Fruit fly (Drosophila melanogaster) whole organism, prepupa: Measurements from ENCODE around the gene Vm26Ac.

Experiments
- Blimp-1 ChIP-seq: fragments of 200-800 bp; sonication (Bioruptor generic); optimal IDR thresholded peaks from 3 replicates; lab custom pipeline; 2017; ENCODE audit warnings: missing biosample characterization, missing genetic modification characterization, mild to moderate bottlenecking, moderate library complexity, missing genetic modification reagents
- CG10631 ChIP-seq: fragments of 200-800 bp; sonication (Bioruptor generic); optimal IDR thresholded peaks from 2 replicates; lab custom pipeline; 2016; ENCODE audit warnings: missing biosample characterization, missing genetic modification characterization
- CG10669 ChIP-seq: fragments of 200-800 bp; sonication (Bioruptor generic); optimal IDR thresholded peaks from 3 replicates; lab custom pipeline; 2018; ENCODE audit warnings: missing biosample characterization, mild to moderate bottlenecking, missing genetic modification characterization, moderate library complexity
- CG11294 ChIP-seq: fragments of 200-800 bp; sonication (Bioruptor generic); IDR thresholded peaks from 2 replicates; pipeline ENCODE4 v1.3.6; 2022; ENCODE audit warnings: missing biosample characterization, missing genetic modification characterization
- CG11762 ChIP-seq: fragments of 200-800 bp; sonication (Bioruptor generic); optimal IDR thresholded peaks from 3 replicates; lab custom pipeline; 2016; ENCODE audit warnings: missing biosample characterization, missing genetic modification characterization; ENCODE audit not compliant: insufficient read depth
- CG15336 ChIP-seq: fragments of 200-800 bp; sonication (Bioruptor generic); IDR thresholded peaks from 2 replicates; pipeline ENCODE4 v1.3.6; 2022; ENCODE audit warnings: missing biosample characterization, missing genetic modification characterization
- CG1621 ChIP-seq: fragments of 200-800 bp; sonication (Bioruptor generic); optimal IDR thresholded peaks from 3 replicates; lab custom pipeline; 2018; ENCODE audit warnings: missing biosample characterization, mild to moderate bottlenecking, missing genetic modification characterization
- CG16779 ChIP-seq: fragments of 200-800 bp; sonication (Bioruptor generic); optimal IDR thresholded peaks from 3 replicates; lab custom pipeline; 2017; ENCODE audit warnings: missing biosample characterization, mild to moderate bottlenecking, missing genetic modification characterization
- CG3032 ChIP-seq: fragments of 200-800 bp; optimal IDR thresholded peaks from 2 replicates; lab custom pipeline; 2019; ENCODE audit warnings: missing biosample characterization, mild to moderate bottlenecking, missing genetic modification characterization, moderate library complexity
- CG4318 ChIP-seq: fragments of 200-800 bp; sonication (Bioruptor generic); optimal IDR thresholded peaks from 3 replicates; lab custom pipeline; 2017; ENCODE audit warnings: missing biosample characterization, mild to moderate bottlenecking, missing genetic modification characterization
- CG6163 ChIP-seq: fragments of 200-800 bp; sonication (Bioruptor generic); IDR thresholded peaks from 3 replicates; pipeline ENCODE4 v1.3.6; 2022; ENCODE audit warnings: missing biosample characterization, missing genetic modification characterization
- CG6854 ChIP-seq: fragments of 200-800 bp; sonication (Bioruptor generic); optimal IDR thresholded peaks from 2 replicates; lab custom pipeline; 2017; ENCODE audit warnings: missing biosample characterization, mild to moderate bottlenecking, missing genetic modification characterization
- CG7368 ChIP-seq: fragments of 200-800 bp; sonication (Bioruptor generic); optimal IDR thresholded peaks from 3 replicates; lab custom pipeline; 2016; ENCODE audit warnings: missing biosample characterization, missing genetic modification characterization
- CG8319 ChIP-seq: fragments of 200-800 bp; sonication (Bioruptor generic); optimal IDR thresholded peaks from 3 replicates; lab custom pipeline; 2016; ENCODE audit warnings: missing biosample characterization, missing genetic modification characterization
- CG9139 ChIP-seq: fragments of 200-800 bp; sonication (Bioruptor generic); optimal IDR thresholded peaks from 3 replicates; lab custom pipeline; 2017; ENCODE audit warnings: missing biosample characterization, mild to moderate bottlenecking, missing genetic modification characterization
- Eip75B ChIP-seq: fragments of 200-800 bp; sonication (Bioruptor generic); optimal IDR thresholded peaks from 3 replicates; lab custom pipeline; 2016; ENCODE audit warnings: missing biosample characterization, missing genetic modification characterization
- Eip78C ChIP-seq: fragments of 200-800 bp; sonication (Bioruptor generic); peaks from one replicate; lab custom pipeline; 2016; ENCODE audit warnings: missing biosample characterization, missing genetic modification characterization
- Eip93F ChIP-seq: fragments of 200-800 bp; sonication (Bioruptor generic); optimal IDR thresholded peaks from 2 replicates; lab custom pipeline; 2016; ENCODE audit warnings: missing biosample characterization, mild to moderate bottlenecking, missing genetic modification characterization
- Gug ChIP-seq: fragments of 200-800 bp; sonication (Bioruptor generic); IDR thresholded peaks from 2 replicates; pipeline ENCODE4 v1.3.6; 2022; ENCODE audit warnings: missing biosample characterization, missing genetic modification characterization
- Hr38 ChIP-seq: sonication (Bioruptor generic); optimal IDR thresholded peaks from 2 replicates; lab custom pipeline; 2016; ENCODE audit warnings: missing biosample characterization, missing genetic modification characterization
- Hr39 ChIP-seq: fragments of 200-800 bp; sonication (Bioruptor generic); optimal IDR thresholded peaks from 2 replicates; lab custom pipeline; 2016; ENCODE audit warnings: missing biosample characterization, missing genetic modification characterization
- Lpt ChIP-seq: fragments of 200-800 bp; sonication (Bioruptor generic); optimal IDR thresholded peaks from 3 replicates; lab custom pipeline; 2016; ENCODE audit warnings: missing biosample characterization, missing genetic modification characterization
- OdsH ChIP-seq: fragments of 200-800 bp; sonication (Bioruptor generic); optimal IDR thresholded peaks from 3 replicates; lab custom pipeline; 2016; ENCODE audit warnings: missing biosample characterization, missing genetic modification characterization
- Smox ChIP-seq: fragments of 200-800 bp; sonication (Bioruptor generic); optimal IDR thresholded peaks from 3 replicates; lab custom pipeline; 2016; ENCODE audit warnings: missing biosample characterization, missing genetic modification characterization
- Sox102F ChIP-seq: fragments of 200-800 bp; sonication (Bioruptor generic); optimal IDR thresholded peaks from 2 replicates; lab custom pipeline; 2016; ENCODE audit warnings: missing biosample characterization, mild to moderate bottlenecking, missing genetic modification characterization
- Sox14 ChIP-seq: fragments of 200-800 bp; sonication (Bioruptor generic); optimal IDR thresholded peaks from 3 replicates; lab custom pipeline; 2016; ENCODE audit warnings: missing biosample characterization, missing genetic modification characterization
- Sox15 ChIP-seq: fragments of 200-800 bp; sonication (Bioruptor generic); optimal IDR thresholded peaks from 3 replicates; lab custom pipeline; 2016; ENCODE audit warnings: missing biosample characterization, missing genetic modification characterization
- achi ChIP-seq: fragments of 200-800 bp; sonication (Bioruptor generic); optimal IDR thresholded peaks from 3 replicates; lab custom pipeline; 2016; ENCODE audit warnings: missing biosample characterization, missing genetic modification characterization
- dsx ChIP-seq: fragments of 200-800 bp; optimal IDR thresholded peaks from 3 replicates; lab custom pipeline; 2019; ENCODE audit warnings: missing biosample characterization, mild to moderate bottlenecking, missing genetic modification characterization, moderate library complexity; ENCODE audit not compliant: poor library complexity, severe bottlenecking
- fd85E ChIP-seq: fragments of 200-800 bp; sonication (Bioruptor generic); optimal IDR thresholded peaks from 3 replicates; lab custom pipeline; 2016; ENCODE audit warnings: missing biosample characterization, missing genetic modification characterization
- fkh ChIP-seq: fragments of 200-800 bp; sonication (Bioruptor generic); optimal IDR thresholded peaks from 3 replicates; lab custom pipeline; 2017; ENCODE audit warnings: missing biosample characterization, mild to moderate bottlenecking, missing genetic modification characterization, moderate library complexity
- net ChIP-seq: fragments of 200-800 bp; sonication (Bioruptor generic); optimal IDR thresholded peaks from 3 replicates; lab custom pipeline; 2016; ENCODE audit warnings: missing biosample characterization, missing genetic modification characterization
- pdm3 ChIP-seq: fragments of 200-800 bp; sonication (Bioruptor generic); optimal IDR thresholded peaks from 3 replicates; lab custom pipeline; 2016; ENCODE audit warnings: missing biosample characterization, missing genetic modification characterization
- salr ChIP-seq, 2 experiments: fragments of 200-800 bp; sonication (Bioruptor generic); optimal IDR thresholded peaks; 3 replicates each; lab custom pipeline; 2016 to 2018; ENCODE audit warnings: missing biosample characterization in 2 of 2, missing genetic modification characterization in 2 of 2, mild to moderate bottlenecking in 1 of 2
- spab ChIP-seq: fragments of 200-800 bp; sonication (Bioruptor generic); optimal IDR thresholded peaks from 2 replicates; lab custom pipeline; 2017; ENCODE audit warnings: missing biosample characterization, mild to moderate bottlenecking, missing genetic modification characterization, missing genetic modification reagents

Gene Vm26Ac

dm6 chr2L:5967702-5968616, 9.5 kb upstream of the Vm26Ac start, which contains the start of the genes CG13992 and Ucp4C:
CG13992 (minus strand) TSS chr2L:5967752.
Ucp4C (plus strand) TSS chr2L:5968566.
- TF ChIP-seq CG11294 (no peak), CG8319 (GFP tag; lab: Kevin White, UChicago) (no peak), Hr38 (GFP tag; lab: Kevin White, UChicago) (no peak), Sox102F (GFP tag; lab: Kevin White, UChicago) (no peak), CG9139 (no peak), Lpt (no peak), fkh (GFP tag; lab: Kevin White, UChicago) (no peak), net (GFP tag; lab: Kevin White, UChicago) (no peak), CG10631 (GFP tag; lab: Kevin White, UChicago) (no peak), CG1621 (tag; lab: Kevin White, UChicago) (no peak), CG10669 (GFP tag; lab: Kevin White, UChicago) (no peak), CG11762 (GFP tag; lab: Kevin White, UChicago) (no peak), CG6854 (GFP tag; lab: Kevin White, UChicago) (no peak), Hr39 (GFP tag; lab: Kevin White, UChicago) (no peak), CG6163 (no peak), spab (GFP tag; lab: Kevin White, UChicago) (no peak), Blimp-1 (GFP tag; lab: Kevin White, UChicago) (no peak), Gug (GFP tag; lab: Robert Waterston, UW) (no peak)

- TF ChIP-seq spab (GFP tag; lab: Kevin White, UChicago) (no peak), CG11762 (GFP tag; lab: Kevin White, UChicago) (no peak), CG7368 (GFP tag; lab: Kevin White, UChicago) (no peak), CG3032 (tag; lab: Kevin White, UChicago) (no peak), fkh (GFP tag; lab: Kevin White, UChicago) (no peak), Eip78C (GFP tag; lab: Kevin White, UChicago) (peak; percentile 48), CG4318 (GFP tag; lab: Kevin White, UChicago) (no peak), Eip93F (GFP tag; lab: Kevin White, UChicago) (no peak), CG6854 (GFP tag; lab: Kevin White, UChicago) (no peak)
Observed at dm6 chr2L:5964851-5965250, 6.4 kb upstream of the Vm26Ac start, which contains the start of gene psd. psd (minus strand) TSS chr2L:5964951.

dm6 chr2L:5964211-5964610, 5.8 kb upstream of the Vm26Ac start:
- TF ChIP-seq fkh (GFP tag; lab: Kevin White, UChicago) (no peak), CG10631 (GFP tag; lab: Kevin White, UChicago) (no peak), salr (GFP tag; optimal IDR thresholded peaks at IDR 0.05; lab: Kevin White, UChicago) (no peak), CG8319 (GFP tag; lab: Kevin White, UChicago) (no peak), Sox15 (GFP tag; lab: Kevin White, UChicago) (no peak), OdsH (GFP tag; lab: Kevin White, UChicago) (no peak), CG11762 (GFP tag; lab: Kevin White, UChicago) (no peak), dsx (no peak), Eip78C (GFP tag; lab: Kevin White, UChicago) (no peak), Smox (GFP tag; lab: Kevin White, UChicago) (no peak), CG15336 (no peak), Eip75B (GFP tag; lab: Kevin White, UChicago) (no peak), fd85E (GFP tag; lab: Kevin White, UChicago) (no peak), pdm3 (GFP tag; lab: Kevin White, UChicago) (no peak)

- no peak for TF ChIP-seq CG6163
- TF ChIP-seq CG16779 (tag; lab: Kevin White, UChicago), result no peak
- no peak for TF ChIP-seq Sox15 (GFP tag; lab: Kevin White, UChicago)
- no peak for TF ChIP-seq achi
- no peak for TF ChIP-seq Sox14
- no peak for TF ChIP-seq Smox (GFP tag; lab: Kevin White, UChicago)
Observed at dm6 chr2L:5963251-5963650, 4.8 kb upstream of the Vm26Ac start.
